Worm (Caenorhabditis elegans) whole organism, midembryonic: Measurements from ENCODE around the gene T27E9.6.

ENCODE experiments used
- flt-1 ChIP-seq: fragments of 200-800 bp; sonication (Bioruptor generic); IDR thresholded peaks from 2 replicates; pipeline ENCODE4 v1.3.6; 2022; ENCODE audit warnings: missing genetic modification characterization, missing compliant biosample characterization
- klf-2 ChIP-seq: fragments of 200-800 bp; sonication (Bioruptor generic); conservative IDR thresholded peaks from 2 replicates; pipeline ENCODE4 v1.3.6; 2022; ENCODE audit warnings: missing genetic modification reagents, missing genetic modification characterization, missing compliant biosample characterization
- med-1 ChIP-seq: sonication (generic microtip); optimal IDR thresholded peaks from 2 replicates; lab custom pipeline; 2017; ENCODE audit warnings: missing genetic modification characterization, mild to moderate bottlenecking, missing compliant biosample characterization, antibody characterized with exemption, missing genetic modification reagents; ENCODE audit not compliant: insufficient read depth

ce11 chrIII:13458978-13459596 lies 17.5 kb downstream of the T27E9.6 start, which contains the start of gene tag-164:
- TF ChIP-seq med-1 (GFP tag; lab: Kevin White, UChicago), result no peak
- TF ChIP-seq klf-2 (GFP tag; lab: Robert Waterston, UW), result no peak
- no peak for TF ChIP-seq flt-1 (GFP tag; lab: Robert Waterston, UW)
